Fruit fly (Drosophila melanogaster) whole organism, embryonic: ENCODE data around the gene CG15922.
A peak's percentile ranks its signal among the peaks of the same experiment; 100 is the strongest.

ENCODE experiments used
- Atf3 ChIP-seq: fragments of 200-800 bp; sonication (Bioruptor generic); optimal IDR thresholded peaks from 3 replicates; lab custom pipeline; 2016; ENCODE audit warnings: missing biosample characterization, missing genetic modification characterization
- CG10654 ChIP-seq: fragments of 200-800 bp; sonication (Bioruptor generic); optimal IDR thresholded peaks from 2 replicates; lab custom pipeline; 2016; ENCODE audit warnings: missing biosample characterization, missing genetic modification characterization
- CG12104 ChIP-seq: fragments of 200-800 bp; sonication (Bioruptor generic); optimal IDR thresholded peaks from 3 replicates; lab custom pipeline; 2016; ENCODE audit warnings: missing biosample characterization, missing genetic modification characterization
- CG15601 ChIP-seq: fragments of 200-800 bp; sonication (Bioruptor generic); optimal IDR thresholded peaks from 3 replicates; lab custom pipeline; 2019; ENCODE audit warnings: missing biosample characterization, mild to moderate bottlenecking, missing genetic modification characterization, moderate library complexity
- CG16863 ChIP-seq: fragments of 200-800 bp; sonication (Bioruptor generic); optimal IDR thresholded peaks from 3 replicates; lab custom pipeline; 2016; ENCODE audit warnings: missing biosample characterization, missing genetic modification characterization
- CG1832 ChIP-seq: fragments of 200-800 bp; sonication (Bioruptor generic); optimal IDR thresholded peaks from 2 replicates; lab custom pipeline; 2017; ENCODE audit warnings: missing biosample characterization, mild to moderate bottlenecking, missing genetic modification characterization, inconsistent platforms
- CG18476 ChIP-seq: fragments of 200-800 bp; sonication (Bioruptor generic); optimal IDR thresholded peaks from 2 replicates; lab custom pipeline; 2016; ENCODE audit warnings: missing biosample characterization, mild to moderate bottlenecking, missing genetic modification characterization
- CG18599 ChIP-seq: fragments of 200-800 bp; sonication (Bioruptor generic); optimal IDR thresholded peaks from 3 replicates; lab custom pipeline; 2017; ENCODE audit warnings: missing biosample characterization, missing genetic modification characterization, mild to moderate bottlenecking, moderate library complexity, missing genetic modification reagents
- CG2678 ChIP-seq: fragments of 200-800 bp; sonication (Bioruptor generic); optimal IDR thresholded peaks from 3 replicates; lab custom pipeline; 2019; ENCODE audit warnings: missing biosample characterization, mild to moderate bottlenecking, missing genetic modification characterization, moderate library complexity
- CG31388 ChIP-seq: fragments of 200-800 bp; sonication (Bioruptor generic); optimal IDR thresholded peaks from 2 replicates; lab custom pipeline; 2016; ENCODE audit warnings: missing biosample characterization, missing genetic modification characterization
- CG3838 ChIP-seq: fragments of 200-800 bp; sonication (Bioruptor generic); optimal IDR thresholded peaks from 3 replicates; lab custom pipeline; 2016; ENCODE audit warnings: missing biosample characterization, missing genetic modification characterization
- CG3995 ChIP-seq: fragments of 200-800 bp; sonication (Bioruptor generic); optimal IDR thresholded peaks from 3 replicates; lab custom pipeline; 2016; ENCODE audit warnings: missing biosample characterization, missing genetic modification characterization
- CG43689 ChIP-seq: fragments of 200-800 bp; sonication (Bioruptor generic); IDR thresholded peaks from 2 replicates; pipeline ENCODE4 v1.3.6; 2022; ENCODE audit warnings: missing biosample characterization, missing genetic modification characterization
- CG4730 ChIP-seq: fragments of 200-800 bp; sonication (Bioruptor generic); IDR thresholded peaks from 2 replicates; pipeline ENCODE4 v1.3.6; 2022; ENCODE audit warnings: missing biosample characterization, missing genetic modification characterization
- CG6765 ChIP-seq: fragments of 200-800 bp; sonication (Bioruptor generic); optimal IDR thresholded peaks from 3 replicates; lab custom pipeline; 2017; ENCODE audit warnings: missing biosample characterization, mild to moderate bottlenecking, missing genetic modification characterization
- CG7745 ChIP-seq: fragments of 200-800 bp; sonication (Bioruptor generic); optimal IDR thresholded peaks from 2 replicates; lab custom pipeline; 2018; ENCODE audit warnings: missing biosample characterization, mild to moderate bottlenecking, missing genetic modification characterization, moderate library complexity
- CG7928 ChIP-seq: fragments of 200-800 bp; sonication (Bioruptor generic); optimal IDR thresholded peaks from 2 replicates; lab custom pipeline; 2017; ENCODE audit warnings: missing biosample characterization, mild to moderate bottlenecking, missing genetic modification characterization
- CG8478 ChIP-seq: fragments of >200 bp; optimal IDR thresholded peaks from 2 replicates; lab custom pipeline; 2018
- CG9727 ChIP-seq: fragments of 200-800 bp; sonication (Bioruptor generic); optimal IDR thresholded peaks from 3 replicates; lab custom pipeline; 2017; ENCODE audit warnings: missing biosample characterization, mild to moderate bottlenecking, missing genetic modification characterization
- CG9932 ChIP-seq: fragments of 200-800 bp; sonication (Bioruptor generic); IDR thresholded peaks from 2 replicates; pipeline ENCODE4 v1.3.6; 2022; ENCODE audit warnings: missing biosample characterization, missing genetic modification characterization
- D ChIP-seq, 2 experiments: fragments of 200-800 bp in 1 of 2; fragments of >200 bp in 1 of 2; sonication (Bioruptor generic) in 1 of 2; optimal IDR thresholded peaks; 2 replicates in 1 of 2; 3 replicates in 1 of 2; lab custom pipeline; 2017; ENCODE audit warnings: mild to moderate bottlenecking in 1 of 2, missing biosample characterization in 1 of 2, missing genetic modification characterization in 1 of 2, missing genetic modification reagents in 1 of 2
- Dfd ChIP-seq, 2 experiments: fragments of >200 bp; optimal IDR thresholded peaks; 2 replicates each; lab custom pipeline; 2017; ENCODE audit warnings: missing biosample characterization in 2 of 2, missing genetic modification characterization in 2 of 2
- Dll ChIP-seq: fragments of 200-800 bp; sonication (Bioruptor generic); IDR thresholded peaks from 4 replicates; pipeline ENCODE4 v1.3.6; 2022; ENCODE audit warnings: missing biosample characterization, missing genetic modification characterization; ENCODE audit not compliant: partially characterized antibody
- Elba2 ChIP-seq: fragments of 200-800 bp; sonication (Bioruptor generic); optimal IDR thresholded peaks from 3 replicates; lab custom pipeline; 2016; ENCODE audit warnings: missing biosample characterization, missing genetic modification characterization
- Ets97D ChIP-seq: fragments of 200-800 bp; sonication (Bioruptor generic); optimal IDR thresholded peaks from 3 replicates; lab custom pipeline; 2016; ENCODE audit warnings: missing biosample characterization, missing genetic modification characterization
- Kr ChIP-seq: fragments of 200-800 bp; sonication (Bioruptor generic); optimal IDR thresholded peaks from 2 replicates; lab custom pipeline; 2017; ENCODE audit warnings: missing biosample characterization, mild to moderate bottlenecking, missing genetic modification characterization
- Meics ChIP-seq: fragments of 200-800 bp; sonication (Bioruptor generic); optimal IDR thresholded peaks from 2 replicates; lab custom pipeline; 2017; ENCODE audit warnings: missing biosample characterization, mild to moderate bottlenecking, missing genetic modification characterization
- Nf-YB ChIP-seq: fragments of 200-800 bp; sonication (Bioruptor generic); optimal IDR thresholded peaks from 3 replicates; lab custom pipeline; 2019; ENCODE audit warnings: missing biosample characterization, mild to moderate bottlenecking, missing genetic modification characterization, moderate library complexity
- Pdp1 ChIP-seq, 2 experiments: fragments of 200-800 bp; sonication (Bioruptor generic); optimal IDR thresholded peaks; 3 replicates each; lab custom pipeline; 2016; ENCODE audit warnings: missing biosample characterization in 2 of 2, missing genetic modification characterization in 2 of 2, mild to moderate bottlenecking in 1 of 2, moderate library complexity in 1 of 2
- Ravus ChIP-seq: fragments of 200-800 bp; sonication (Bioruptor generic); IDR thresholded peaks from 2 replicates; pipeline ENCODE4 v1.3.6; 2022; ENCODE audit warnings: missing biosample characterization, missing genetic modification characterization
- Rx ChIP-seq: fragments of 200-800 bp; sonication (Bioruptor generic); IDR thresholded peaks from 2 replicates; pipeline ENCODE4 v1.3.6; 2022; ENCODE audit warnings: missing biosample characterization, missing genetic modification characterization
- Side ChIP-seq: fragments of 200-800 bp; sonication (Bioruptor generic); optimal IDR thresholded peaks from 2 replicates; lab custom pipeline; 2016; ENCODE audit warnings: missing biosample characterization, missing genetic modification characterization
- Sox100B ChIP-seq: fragments of 200-800 bp; sonication (Bioruptor generic); optimal IDR thresholded peaks from 3 replicates; lab custom pipeline; 2018; ENCODE audit warnings: missing biosample characterization, mild to moderate bottlenecking, missing genetic modification characterization
- Trl ChIP-seq, 3 experiments: fragments of >200 bp in 2 of 3; fragments of 200-800 bp in 1 of 3; sonication (Bioruptor generic) in 1 of 3; optimal IDR thresholded peaks; 2 replicates in 1 of 3; 3 replicates in 2 of 3; lab custom pipeline; 2016 to 2017; ENCODE audit warnings: missing biosample characterization in 1 of 3, missing genetic modification characterization in 1 of 3
- ase ChIP-seq: fragments of 200-800 bp; sonication (Bioruptor generic); IDR thresholded peaks from 3 replicates; pipeline ENCODE4 v1.3.6; 2022; ENCODE audit warnings: missing biosample characterization, missing genetic modification characterization
- bowl ChIP-seq: fragments of 200-800 bp; sonication (Bioruptor generic); IDR thresholded peaks from 2 replicates; pipeline ENCODE4 v1.3.6; 2022; ENCODE audit warnings: missing biosample characterization, missing genetic modification characterization
- cas ChIP-seq: fragments of 200-800 bp; sonication (Bioruptor generic); IDR thresholded peaks from 2 replicates; pipeline ENCODE4 v1.3.6; 2022; ENCODE audit warnings: missing biosample characterization, missing genetic modification characterization
- cato ChIP-seq: fragments of 200-800 bp; sonication (Bioruptor generic); optimal IDR thresholded peaks from 2 replicates; lab custom pipeline; 2016; ENCODE audit warnings: missing biosample characterization, missing genetic modification characterization, borderline replicate concordance
- chn ChIP-seq: fragments of 200-800 bp; sonication (Bioruptor generic); optimal IDR thresholded peaks from 2 replicates; lab custom pipeline; 2016; ENCODE audit warnings: missing biosample characterization, missing genetic modification characterization
- disco-r ChIP-seq: fragments of 200-800 bp; sonication (Bioruptor generic); optimal IDR thresholded peaks from 2 replicates; lab custom pipeline; 2016; ENCODE audit warnings: missing biosample characterization, missing genetic modification characterization
- fd3F ChIP-seq: fragments of 200-800 bp; sonication (Bioruptor generic); optimal IDR thresholded peaks from 2 replicates; lab custom pipeline; 2018; ENCODE audit warnings: missing biosample characterization, mild to moderate bottlenecking, missing genetic modification characterization, moderate library complexity
- ftz-f1 ChIP-seq: fragments of 200-800 bp; sonication (Bioruptor generic); optimal IDR thresholded peaks from 2 replicates; lab custom pipeline; 2016; ENCODE audit warnings: missing biosample characterization, missing genetic modification characterization
- fu2 ChIP-seq: fragments of 200-800 bp; sonication (Bioruptor generic); optimal IDR thresholded peaks from 2 replicates; lab custom pipeline; 2016; ENCODE audit warnings: missing biosample characterization, missing genetic modification characterization
- gt ChIP-seq: fragments of 200-800 bp; sonication (Bioruptor generic); IDR thresholded peaks from 2 replicates; pipeline ENCODE4 v1.3.6; 2022; ENCODE audit warnings: missing biosample characterization, missing genetic modification characterization
- jing ChIP-seq: fragments of 200-800 bp; sonication (Bioruptor generic); optimal IDR thresholded peaks from 2 replicates; lab custom pipeline; 2018; ENCODE audit warnings: missing biosample characterization, mild to moderate bottlenecking, missing genetic modification characterization
- nom ChIP-seq: fragments of 200-800 bp; sonication (Bioruptor generic); optimal IDR thresholded peaks from 2 replicates; lab custom pipeline; 2017; ENCODE audit warnings: missing biosample characterization, missing genetic modification characterization, mild to moderate bottlenecking, moderate library complexity, missing genetic modification reagents
- psq ChIP-seq: fragments of 200-800 bp; sonication (Bioruptor generic); optimal IDR thresholded peaks from 2 replicates; lab custom pipeline; 2017; ENCODE audit warnings: missing biosample characterization, missing genetic modification characterization
- zfh1 ChIP-seq: fragments of 200-800 bp; sonication (Bioruptor generic); IDR thresholded peaks from 3 replicates; pipeline ENCODE4 v1.3.6; 2022; ENCODE audit warnings: missing biosample characterization, missing genetic modification characterization

Gene CG15922

dm6 chr3R:20550632-20551486 lies 9.2 kb downstream of the CG15922 start (continued):
- TF ChIP-seq Side (GFP tag; lab: Kevin White, UChicago) (peak; percentile 80), zfh1 (GFP tag; lab: Robert Waterston, UW) (peak; percentile 60; the same call in 2 of the 3 replicates), Elba2 (GFP tag; lab: Kevin White, UChicago) (no peak), CG6765 (GFP tag; lab: Kevin White, UChicago) (peak; percentile 77), ftz-f1 (GFP tag; lab: Kevin White, UChicago) (peak; percentile 27), D (optimal IDR thresholded peaks at IDR 0.05; lab: Kevin White, UChicago) (no peak), D (GFP tag; optimal IDR thresholded peaks at IDR 0.05; lab: Kevin White, UChicago) (peak; percentile 50), Atf3 (GFP tag; lab: Kevin White, UChicago) (peak; percentile 0), CG31388 (GFP tag; lab: Kevin White, UChicago) (no peak), cas (GFP tag; lab: Robert Waterston, UW) (no peak; the same call in 1 of the 2 replicates), CG2678 (peak; percentile 68), chn (GFP tag; lab: Kevin White, UChicago) (peak; percentile 35), psq (GFP tag; lab: Kevin White, UChicago) (no peak), CG9727 (GFP tag; lab: Kevin White, UChicago) (peak; percentile 55), CG3995 (GFP tag; lab: Kevin White, UChicago) (no peak), CG7928 (GFP tag; lab: Kevin White, UChicago) (peak; percentile 49), CG12104 (GFP tag; lab: Kevin White, UChicago) (peak; percentile 71), disco-r (GFP tag; lab: Kevin White, UChicago) (peak; percentile 63), jing (GFP tag; lab: Kevin White, UChicago) (no peak), CG16863 (GFP tag; lab: Kevin White, UChicago) (peak; percentile 61), CG15601 (peak; percentile 89), CG4730 (GFP tag; lab: Robert Waterston, UW) (no peak), Dfd (GFP tag; optimal IDR thresholded peaks at IDR 0.05; lab: Kevin White, UChicago) (no peak), CG18599 (peak; percentile 85), CG18476 (GFP tag; lab: Kevin White, UChicago) (no peak), Rx (GFP tag; lab: Robert Waterston, UW) (no peak), CG10654 (GFP tag; lab: Kevin White, UChicago) (peak; percentile 30), CG8478 (lab: Kevin White, UChicago) (no peak), ase (GFP tag; lab: Robert Waterston, UW) (0 out of 3 replicates have a peak, but pooled peaks have one; percentile 11), CG9932 (GFP tag; lab: Robert Waterston, UW) (peak; percentile 55), nom (GFP tag; lab: Kevin White, UChicago) (peak; percentile 67), CG7745 (tag; lab: Kevin White, UChicago) (peak; percentile 84), Sox100B (GFP tag; lab: Kevin White, UChicago) (peak; percentile 67), Ets97D (GFP tag; lab: Kevin White, UChicago) (no peak), bowl (no peak), CG43689 (GFP tag; lab: Robert Waterston, UW) (0 out of 2 replicates have a peak, but pooled peaks have one; percentile 10), Dll (peak; percentile 84; the same call in 3 of the 4 replicates), fd3F (GFP tag; lab: Kevin White, UChicago) (peak; percentile 41), CG3838 (no peak), Kr (GFP tag; lab: Kevin White, UChicago) (peak; percentile 96), Meics (peak; percentile 21), Ravus (GFP tag; lab: Robert Waterston, UW) (no peak), fu2 (peak; percentile 17), CG1832 (GFP tag; lab: Kevin White, UChicago) (no peak), Pdp1 (GFP tag; optimal IDR thresholded peaks at IDR 0.05; lab: Kevin White, UChicago) (peak; percentile 23 to 79), gt (no peak), Nf-YB (peak; percentile 65), Trl (optimal IDR thresholded peaks at IDR 0.05; lab: Kevin White, UChicago) (no peak), Trl (GFP tag; optimal IDR thresholded peaks at IDR 0.05; lab: Kevin White, UChicago) (peak; percentile 59), cato (GFP tag; lab: Kevin White, UChicago) (no peak)
